Fruit fly (Drosophila melanogaster) whole organism, wandering third instar larva: Measurements from ENCODE around the gene Vps8.
A peak's percentile ranks its signal among the peaks of the same experiment; 100 is the strongest.

Source experiments
- CG9705 ChIP-seq: fragments of 200-800 bp; sonication (Bioruptor generic); optimal IDR thresholded peaks from 2 replicates; lab custom pipeline; 2018; ENCODE audit warnings: missing biosample characterization, mild to moderate bottlenecking, missing genetic modification characterization
- CrebA ChIP-seq: fragments of 200-800 bp; sonication (Bioruptor generic); optimal IDR thresholded peaks from 2 replicates; lab custom pipeline; 2016; ENCODE audit warnings: missing biosample characterization, mild to moderate bottlenecking, missing genetic modification characterization, borderline replicate concordance
- Dif ChIP-seq: fragments of 200-275, 200-300 bp; sonication (Bioruptor generic); optimal IDR thresholded peaks from 2 replicates; lab custom pipeline; 2018; ENCODE audit warnings: missing biosample characterization, missing genetic modification characterization; ENCODE audit not compliant: partially characterized antibody
- GATAd ChIP-seq: sonication (Bioruptor generic); optimal IDR thresholded peaks from 2 replicates; lab custom pipeline; 2016; ENCODE audit warnings: missing biosample characterization, missing genetic modification characterization
- HLH106 ChIP-seq: fragments of 200-800 bp; optimal IDR thresholded peaks from 3 replicates; lab custom pipeline; 2019; ENCODE audit warnings: missing biosample characterization, mild to moderate bottlenecking, missing genetic modification characterization, moderate library complexity
- Hnf4 ChIP-seq: fragments of 200-800 bp; sonication (Bioruptor generic); optimal IDR thresholded peaks from 2 replicates; lab custom pipeline; 2016; ENCODE audit warnings: missing biosample characterization, mild to moderate bottlenecking, missing genetic modification characterization
- Hr78 ChIP-seq: fragments of >200 bp; optimal IDR thresholded peaks from 2 replicates; lab custom pipeline; 2017; ENCODE audit warnings: missing biosample characterization, missing genetic modification characterization
- Hr83 ChIP-seq: fragments of 200-300 bp; sonication (Bioruptor generic); optimal IDR thresholded peaks from 2 replicates; lab custom pipeline; 2016; ENCODE audit warnings: missing biosample characterization, mild to moderate bottlenecking, missing genetic modification characterization, moderate library complexity; ENCODE audit not compliant: poor library complexity, severe bottlenecking
- Jra ChIP-seq: sonication (Bioruptor generic); optimal IDR thresholded peaks from 2 replicates; lab custom pipeline; 2016; ENCODE audit warnings: missing biosample characterization, missing genetic modification characterization
- Myc ChIP-seq: fragments of >200 bp; optimal IDR thresholded peaks from 2 replicates; lab custom pipeline; 2017
- N ChIP-seq: fragments of >200 bp; optimal IDR thresholded peaks from 2 replicates; lab custom pipeline; 2018; ENCODE audit warnings: missing biosample characterization, missing external identifiers, missing genetic modification characterization
- OdsH ChIP-seq: fragments of 200-800 bp; sonication (Bioruptor generic); optimal IDR thresholded peaks from 2 replicates; lab custom pipeline; 2016; ENCODE audit warnings: missing biosample characterization, mild to moderate bottlenecking, missing genetic modification characterization
- Rel ChIP-seq, 2 experiments: fragments of 200-800 bp; sonication (Bioruptor generic) in 1 of 2; optimal IDR thresholded peaks; 2 replicates in 1 of 2; 3 replicates in 1 of 2; lab custom pipeline; 2016 to 2019; ENCODE audit warnings: mild to moderate bottlenecking in 2 of 2, missing biosample characterization in 2 of 2, missing genetic modification characterization in 2 of 2, moderate library complexity in 1 of 2
- Sp1 ChIP-seq: fragments of 200-800 bp; sonication (Bioruptor generic); optimal IDR thresholded peaks from 3 replicates; lab custom pipeline; 2019; ENCODE audit warnings: missing biosample characterization, mild to moderate bottlenecking, missing genetic modification characterization, moderate library complexity
- Vsx2 ChIP-seq: fragments of 200-300, 225-300 bp; sonication (Bioruptor generic); optimal IDR thresholded peaks from 2 replicates; lab custom pipeline; 2018; ENCODE audit warnings: missing biosample characterization, missing genetic modification characterization; ENCODE audit not compliant: partially characterized antibody
- br ChIP-seq: fragments of 200-800 bp; sonication (Bioruptor generic); optimal IDR thresholded peaks from 2 replicates; lab custom pipeline; 2016; ENCODE audit warnings: missing biosample characterization, missing genetic modification characterization
- brk ChIP-seq: fragments of 200-800 bp; sonication (Bioruptor generic); optimal IDR thresholded peaks from 2 replicates; lab custom pipeline; 2016; ENCODE audit warnings: missing biosample characterization, mild to moderate bottlenecking, missing genetic modification characterization
- dl ChIP-seq, 2 experiments: fragments of 175-275, 200-275 bp in 1 of 2; fragments of 200-275 bp in 1 of 2; sonication (Bioruptor generic); optimal IDR thresholded peaks; lab custom pipeline; 2018; ENCODE audit warnings: mild to moderate bottlenecking in 2 of 2, missing biosample characterization in 2 of 2, missing genetic modification characterization in 2 of 2, moderate library complexity in 2 of 2; ENCODE audit not compliant: partially characterized antibody in 2 of 2, insufficient read depth in 1 of 2
- dsf ChIP-seq: sonication (Bioruptor generic); optimal IDR thresholded peaks from 2 replicates; lab custom pipeline; 2016; ENCODE audit warnings: missing biosample characterization, missing genetic modification characterization, borderline replicate concordance
- ey ChIP-seq: fragments of 200-800 bp; sonication (Bioruptor generic); optimal IDR thresholded peaks from 2 replicates; lab custom pipeline; 2016; ENCODE audit warnings: missing biosample characterization, missing genetic modification characterization
- foxo ChIP-seq, 2 experiments: fragments of 200-800 bp; sonication (Bioruptor generic); optimal IDR thresholded peaks; 2 replicates in 1 of 2; 3 replicates in 1 of 2; lab custom pipeline; 2016 to 2017; ENCODE audit warnings: missing biosample characterization in 2 of 2, missing genetic modification characterization in 2 of 2
- fru ChIP-seq: fragments of 200-800 bp; sonication (Bioruptor generic); optimal IDR thresholded peaks from 3 replicates; lab custom pipeline; 2016; ENCODE audit warnings: missing biosample characterization, mild to moderate bottlenecking, missing genetic modification characterization
- jim ChIP-seq: fragments of 175-275, 200-325 bp; sonication (Bioruptor generic); optimal IDR thresholded peaks from 2 replicates; lab custom pipeline; 2016; ENCODE audit warnings: missing biosample characterization, mild to moderate bottlenecking, missing genetic modification characterization
- lola ChIP-seq: fragments of >200 bp; optimal IDR thresholded peaks from 2 replicates; lab custom pipeline; 2017; ENCODE audit warnings: missing biosample characterization, missing genetic modification characterization
- pan ChIP-seq: fragments of >200 bp; optimal IDR thresholded peaks from 2 replicates; lab custom pipeline; 2017
- psq ChIP-seq: fragments of 200-800 bp; sonication (Bioruptor generic); optimal IDR thresholded peaks from 3 replicates; lab custom pipeline; 2017; ENCODE audit warnings: missing biosample characterization, mild to moderate bottlenecking, missing genetic modification characterization, moderate library complexity
- rgr ChIP-seq: fragments of 200-800 bp; sonication (Bioruptor generic); optimal IDR thresholded peaks from 3 replicates; lab custom pipeline; 2016; ENCODE audit warnings: missing biosample characterization, mild to moderate bottlenecking, missing genetic modification characterization
- sage ChIP-seq: fragments of 200-800 bp; sonication (Bioruptor generic); optimal IDR thresholded peaks from 2 replicates; lab custom pipeline; 2016; ENCODE audit warnings: missing biosample characterization, mild to moderate bottlenecking, missing genetic modification characterization
- sv ChIP-seq: fragments of 200-800 bp; sonication (Bioruptor generic); optimal IDR thresholded peaks from 3 replicates; lab custom pipeline; 2016; ENCODE audit warnings: missing biosample characterization, missing genetic modification characterization
- tai ChIP-seq: sonication (Bioruptor generic); optimal IDR thresholded peaks from 2 replicates; lab custom pipeline; 2016; ENCODE audit warnings: missing biosample characterization, missing genetic modification characterization
- woc ChIP-seq: sonication (Bioruptor generic); optimal IDR thresholded peaks from 2 replicates; lab custom pipeline; 2016; ENCODE audit warnings: missing biosample characterization, mild to moderate bottlenecking, missing genetic modification characterization

The Vps8 gene

DNA sequence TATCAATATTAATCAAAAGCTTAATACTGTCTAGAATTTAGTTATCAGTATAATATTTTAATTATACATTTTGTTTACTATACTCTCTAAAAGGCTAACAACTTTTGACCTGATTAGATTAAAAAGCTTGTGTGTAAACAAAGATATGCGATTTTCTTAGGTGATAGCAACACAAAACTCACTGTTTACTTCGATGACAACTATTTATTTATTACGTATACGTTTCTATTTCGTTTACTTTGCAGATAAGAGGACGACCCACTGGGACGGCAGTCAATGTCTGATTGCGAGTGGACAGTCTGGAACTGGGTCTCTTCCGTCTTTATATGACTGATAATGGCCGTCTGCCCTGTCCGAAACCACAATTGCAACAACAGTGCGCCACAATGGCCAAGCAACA is 27.7 kb upstream of the Vps8 start:
- TF ChIP-seq rgr (GFP tag; lab: Kevin White, UChicago) (peak; percentile 18), Hr83 (no peak), woc (GFP tag; lab: Kevin White, UChicago) (no peak), GATAd (GFP tag; lab: Kevin White, UChicago) (no peak), CG9705 (GFP tag; lab: Kevin White, UChicago) (no peak)
- TF ChIP-seq, all 38 proteins: peak for 1

DNA sequence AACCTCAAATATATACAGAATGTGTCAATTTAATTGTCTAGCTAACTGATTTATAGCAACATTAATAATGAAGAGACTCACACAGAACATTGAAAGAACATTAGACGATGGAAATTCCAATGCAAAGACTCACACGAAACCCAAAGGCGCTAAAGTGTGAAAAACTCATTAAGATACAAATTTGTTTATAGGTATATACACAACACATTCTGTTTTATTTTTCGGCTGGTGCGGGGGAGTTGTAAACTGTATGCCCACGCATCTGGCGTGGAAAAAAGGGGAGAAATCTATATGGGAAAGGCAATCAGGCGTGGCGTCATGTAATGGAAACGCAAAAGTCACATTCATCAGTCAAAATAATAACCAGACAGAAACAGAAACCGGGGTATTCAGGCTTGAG is 24.6 kb upstream of the Vps8 start:
- TF ChIP-seq Dif (GFP tag; lab: Kevin White, UChicago): no peak
- no peak for TF ChIP-seq OdsH (GFP tag; lab: Kevin White, UChicago)
- no peak for TF ChIP-seq foxo (GFP tag; optimal IDR thresholded peaks at IDR 0.05; lab: Kevin White, UChicago)
- TF ChIP-seq Hnf4 (GFP tag; lab: Kevin White, UChicago): no peak
- TF ChIP-seq Jra (GFP tag; lab: Kevin White, UChicago): no peak
- TF ChIP-seq fru (GFP tag; lab: Kevin White, UChicago): no peak
- no peak for TF ChIP-seq lola (GFP tag; lab: Kevin White, UChicago)
- TF ChIP-seq Sp1 (GFP tag; lab: Kevin White, UChicago): no peak
- TF ChIP-seq rgr (GFP tag; lab: Kevin White, UChicago): no peak
- TF ChIP-seq dl (GFP tag; optimal IDR thresholded peaks at IDR 0.05; lab: Kevin White, UChicago; ENCODE audit: insufficient read depth in 1 of 2, partially characterized antibody in 2 of 2): no peak
- TF ChIP-seq HLH106 (tag; lab: Kevin White, UChicago): no peak
- TF ChIP-seq pan (lab: Kevin White, UChicago): no peak
- TF ChIP-seq ey: no peak
- no peak for TF ChIP-seq woc (GFP tag; lab: Kevin White, UChicago)

DNA sequence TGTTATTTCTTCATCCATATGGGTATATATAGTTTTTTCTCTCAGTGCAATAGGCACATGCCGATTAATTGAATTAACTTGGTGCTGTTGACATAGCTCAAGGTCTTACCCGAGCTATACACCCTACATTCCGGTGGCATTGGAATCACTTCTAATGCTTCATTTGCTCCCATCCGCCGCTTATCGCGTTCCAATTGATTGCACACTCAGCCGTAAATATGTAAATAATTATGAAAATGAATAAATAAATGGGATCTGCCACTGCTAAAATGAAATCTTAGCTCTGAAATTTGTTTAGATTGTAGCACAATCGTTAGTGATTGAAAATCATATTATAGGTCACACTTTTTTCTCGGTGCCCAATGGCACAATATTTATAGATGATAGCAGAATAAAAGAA is 21.8 kb upstream of the Vps8 start:
- no peak for TF ChIP-seq Jra (GFP tag; lab: Kevin White, UChicago)
- TF ChIP-seq br (GFP tag; lab: Kevin White, UChicago): no peak
- no peak for TF ChIP-seq Sp1 (GFP tag; lab: Kevin White, UChicago)
- TF ChIP-seq jim (GFP tag; lab: Kevin White, UChicago): no peak
- no peak for TF ChIP-seq sv
- no peak for TF ChIP-seq brk (GFP tag; lab: Kevin White, UChicago)
- no peak for TF ChIP-seq sage
- no peak for TF ChIP-seq CrebA (GFP tag; lab: Kevin White, UChicago)
- TF ChIP-seq tai (GFP tag; lab: Kevin White, UChicago): no peak
- TF ChIP-seq foxo (GFP tag; optimal IDR thresholded peaks at IDR 0.05; lab: Kevin White, UChicago): no peak
- no peak for TF ChIP-seq pan (lab: Kevin White, UChicago)
- TF ChIP-seq Hr78 (GFP tag; lab: Kevin White, UChicago): no peak
- TF ChIP-seq, all 38 proteins: peak for 0

DNA sequence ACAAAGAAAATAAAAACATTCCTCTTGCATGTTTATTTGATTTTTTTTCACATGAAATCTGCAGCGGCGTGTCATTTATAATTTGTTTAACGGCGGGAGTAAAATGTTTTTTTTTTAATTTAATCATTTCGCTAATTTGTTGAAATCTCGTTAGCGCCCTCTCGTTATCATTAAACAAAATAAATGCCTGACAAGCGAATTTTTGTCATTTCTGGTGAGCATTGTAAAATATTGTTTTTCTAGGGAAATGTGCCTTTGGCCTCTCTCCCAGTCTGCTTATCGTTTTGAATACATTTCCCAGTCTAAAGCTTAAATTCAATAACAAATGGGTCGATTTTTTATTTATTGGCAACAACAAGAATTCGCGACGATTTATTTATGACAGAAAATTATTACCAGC is 17.2 kb upstream of the Vps8 start:
- TF ChIP-seq ey: no peak
- TF ChIP-seq Sp1 (GFP tag; lab: Kevin White, UChicago): peak; percentile 10
- no peak for TF ChIP-seq dl (GFP tag; optimal IDR thresholded peaks at IDR 0.05; lab: Kevin White, UChicago; ENCODE audit: insufficient read depth in 1 of 2, partially characterized antibody in 2 of 2)
- TF ChIP-seq, all 38 proteins: peak for 1

DNA sequence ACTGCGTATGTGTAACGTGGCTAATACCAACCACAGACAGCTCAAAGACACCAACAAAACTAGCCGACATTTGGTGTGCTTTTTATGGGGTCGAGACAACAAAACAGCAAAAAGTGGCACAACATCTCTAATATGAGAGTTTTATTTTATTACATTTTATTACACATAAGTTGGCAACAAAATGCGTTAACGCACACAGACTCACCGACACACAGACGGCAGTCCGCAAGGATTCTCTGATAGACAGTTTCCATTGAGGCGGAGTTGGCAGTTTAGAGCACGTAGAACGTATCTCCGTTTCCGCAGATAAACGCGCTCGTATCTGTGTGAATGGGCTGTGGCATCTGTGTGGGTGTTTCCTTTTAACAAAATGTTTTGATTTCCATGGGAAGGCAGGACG is 13.0 kb upstream of the Vps8 start:
- no peak for TF ChIP-seq Hr83
- no peak for TF ChIP-seq Vsx2
- TF ChIP-seq N: no peak
- TF ChIP-seq OdsH (GFP tag; lab: Kevin White, UChicago): no peak
- TF ChIP-seq psq (GFP tag; lab: Kevin White, UChicago): no peak
- TF ChIP-seq Jra (GFP tag; lab: Kevin White, UChicago): no peak
- no peak for TF ChIP-seq foxo (GFP tag; optimal IDR thresholded peaks at IDR 0.05; lab: Kevin White, UChicago)
- TF ChIP-seq Myc: no peak
- no peak for TF ChIP-seq dsf (GFP tag; lab: Kevin White, UChicago)
- TF ChIP-seq tai (GFP tag; lab: Kevin White, UChicago): no peak
- no peak for TF ChIP-seq GATAd (GFP tag; lab: Kevin White, UChicago)
- TF ChIP-seq Rel (GFP tag; optimal IDR thresholded peaks at IDR 0.05; lab: Kevin White, UChicago): no peak
- no peak for TF ChIP-seq Rel (tag; optimal IDR thresholded peaks at IDR 0.05; lab: Kevin White, UChicago)
- TF ChIP-seq CrebA (GFP tag; lab: Kevin White, UChicago): no peak
